Fruit fly (Drosophila melanogaster) whole organism, embryonic: ENCODE results near the gene Gr93a.
A peak's percentile ranks its signal among the peaks of the same experiment; 100 is the strongest.

Source experiments
- ATbp ChIP-seq: fragments of 200-800 bp; sonication (Bioruptor generic); optimal IDR thresholded peaks from 2 replicates; lab custom pipeline; 2017; ENCODE audit warnings: missing biosample characterization, mild to moderate bottlenecking, missing genetic modification characterization, missing genetic modification reagents
- Asciz ChIP-seq: fragments of 200-800 bp; sonication (Bioruptor generic); optimal IDR thresholded peaks from 2 replicates; lab custom pipeline; 2017; ENCODE audit warnings: missing biosample characterization, mild to moderate bottlenecking, missing genetic modification characterization, missing genetic modification reagents
- Atf3 ChIP-seq: fragments of 200-800 bp; sonication (Bioruptor generic); optimal IDR thresholded peaks from 3 replicates; lab custom pipeline; 2016; ENCODE audit warnings: missing biosample characterization, missing genetic modification characterization
- Blimp-1 ChIP-seq: fragments of 200-800 bp; sonication (Bioruptor generic); optimal IDR thresholded peaks from 3 replicates; lab custom pipeline; 2018; ENCODE audit warnings: missing biosample characterization, missing genetic modification characterization, mild to moderate bottlenecking, moderate library complexity, missing genetic modification reagents
- Bteb2 ChIP-seq: fragments of 200-800 bp; sonication (Bioruptor generic); optimal IDR thresholded peaks from 2 replicates; lab custom pipeline; 2016; ENCODE audit warnings: missing biosample characterization, missing genetic modification characterization
- CG11398 ChIP-seq: fragments of 200-800 bp; sonication (Bioruptor generic); optimal IDR thresholded peaks from 2 replicates; lab custom pipeline; 2016; ENCODE audit warnings: missing biosample characterization, missing genetic modification characterization
- CG1233 ChIP-seq: fragments of 200-800 bp; sonication (Bioruptor generic); optimal IDR thresholded peaks from 4 replicates; lab custom pipeline; 2018; ENCODE audit warnings: missing biosample characterization, mild to moderate bottlenecking, missing genetic modification characterization
- CG13296 ChIP-seq: fragments of 200-800 bp; sonication (Bioruptor generic); optimal IDR thresholded peaks from 3 replicates; lab custom pipeline; 2018; ENCODE audit warnings: missing biosample characterization, mild to moderate bottlenecking, missing genetic modification characterization
- CG15696 ChIP-seq: fragments of 200-800 bp; sonication (Bioruptor generic); optimal IDR thresholded peaks from 2 replicates; lab custom pipeline; 2019; ENCODE audit warnings: missing biosample characterization, mild to moderate bottlenecking, missing genetic modification characterization, moderate library complexity
- CG2202 ChIP-seq: fragments of 200-800 bp; sonication (Bioruptor generic); optimal IDR thresholded peaks from 2 replicates; lab custom pipeline; 2018; ENCODE audit warnings: missing biosample characterization, mild to moderate bottlenecking, missing genetic modification characterization
- CG30020 ChIP-seq: fragments of 200-800 bp; optimal IDR thresholded peaks from 2 replicates; lab custom pipeline; 2019; ENCODE audit warnings: missing biosample characterization, mild to moderate bottlenecking, missing genetic modification characterization, moderate library complexity
- CG31441 ChIP-seq: fragments of 200-800 bp; sonication (Bioruptor generic); IDR thresholded peaks from 2 replicates; pipeline ENCODE4 v1.3.6; 2022; ENCODE audit warnings: missing biosample characterization, missing genetic modification characterization
- CG6175 ChIP-seq: fragments of 200-800 bp; sonication (Bioruptor generic); IDR thresholded peaks from 3 replicates; pipeline ENCODE4 v1.3.6; 2022; ENCODE audit warnings: missing biosample characterization, missing genetic modification characterization
- CG6654 ChIP-seq: fragments of 200-800 bp; sonication (Bioruptor generic); optimal IDR thresholded peaks from 2 replicates; lab custom pipeline; 2017; ENCODE audit warnings: missing biosample characterization, mild to moderate bottlenecking, missing genetic modification characterization
- CG7556 ChIP-seq: fragments of 200-800 bp; sonication (Bioruptor generic); optimal IDR thresholded peaks from 2 replicates; lab custom pipeline; 2017; ENCODE audit warnings: missing biosample characterization, mild to moderate bottlenecking, missing genetic modification characterization
- CHES-1-like ChIP-seq: fragments of 200-800 bp; sonication (Bioruptor generic); optimal IDR thresholded peaks from 2 replicates; lab custom pipeline; 2016; ENCODE audit warnings: missing biosample characterization, missing genetic modification characterization
- D ChIP-seq, 2 experiments: fragments of 200-800 bp in 1 of 2; fragments of >200 bp in 1 of 2; sonication (Bioruptor generic) in 1 of 2; optimal IDR thresholded peaks; 2 replicates in 1 of 2; 3 replicates in 1 of 2; lab custom pipeline; 2017; ENCODE audit warnings: mild to moderate bottlenecking in 1 of 2, missing biosample characterization in 1 of 2, missing genetic modification characterization in 1 of 2, missing genetic modification reagents in 1 of 2
- D19A ChIP-seq: fragments of 200-800 bp; optimal IDR thresholded peaks from 3 replicates; lab custom pipeline; 2019; ENCODE audit warnings: missing biosample characterization, mild to moderate bottlenecking, missing genetic modification characterization, moderate library complexity
- Dip3 ChIP-seq: fragments of 200-800 bp; sonication (Bioruptor generic); optimal IDR thresholded peaks from 3 replicates; lab custom pipeline; 2016; ENCODE audit warnings: missing biosample characterization, missing genetic modification characterization
- Fer2 ChIP-seq: fragments of 200-800 bp; sonication (Bioruptor generic); optimal IDR thresholded peaks from 2 replicates; lab custom pipeline; 2018; ENCODE audit warnings: missing biosample characterization, mild to moderate bottlenecking, missing genetic modification characterization, moderate library complexity
- HLH4C ChIP-seq: fragments of 200-800 bp; sonication (Bioruptor generic); IDR thresholded peaks from 3 replicates; pipeline ENCODE4 v1.3.6; 2022; ENCODE audit warnings: missing biosample characterization, missing genetic modification characterization; ENCODE audit not compliant: partially characterized antibody
- HmgD ChIP-seq: fragments of 200-800 bp; sonication (Bioruptor generic); optimal IDR thresholded peaks from 3 replicates; lab custom pipeline; 2016; ENCODE audit warnings: missing biosample characterization, missing genetic modification characterization
- Hmr ChIP-seq: fragments of 200-800 bp; sonication (Bioruptor generic); optimal IDR thresholded peaks from 3 replicates; lab custom pipeline; 2017; ENCODE audit warnings: mild to moderate bottlenecking, missing biosample characterization, missing genetic modification reagents, missing genetic modification characterization
- Kr ChIP-seq: fragments of 200-800 bp; sonication (Bioruptor generic); optimal IDR thresholded peaks from 2 replicates; lab custom pipeline; 2017; ENCODE audit warnings: missing biosample characterization, mild to moderate bottlenecking, missing genetic modification characterization
- MTF-1 ChIP-seq: fragments of 200-800 bp; sonication (Bioruptor generic); optimal IDR thresholded peaks from 2 replicates; lab custom pipeline; 2018; ENCODE audit warnings: missing biosample characterization, mild to moderate bottlenecking, missing genetic modification characterization, borderline replicate concordance
- Spps ChIP-seq: fragments of 200-800 bp; sonication (Bioruptor generic); optimal IDR thresholded peaks from 2 replicates; lab custom pipeline; 2018; ENCODE audit warnings: missing biosample characterization, mild to moderate bottlenecking, missing genetic modification characterization
- ase ChIP-seq: fragments of 200-800 bp; sonication (Bioruptor generic); IDR thresholded peaks from 3 replicates; pipeline ENCODE4 v1.3.6; 2022; ENCODE audit warnings: missing biosample characterization, missing genetic modification characterization
- bcd ChIP-seq: fragments of 200-800 bp; sonication (Bioruptor generic); optimal IDR thresholded peaks from 2 replicates; lab custom pipeline; 2017; ENCODE audit warnings: missing biosample characterization, mild to moderate bottlenecking, missing genetic modification characterization
- bsh ChIP-seq, 2 experiments: fragments of 200-800 bp; sonication (Bioruptor generic); optimal IDR thresholded peaks; 2 replicates each; lab custom pipeline; 2017 to 2018; ENCODE audit warnings: mild to moderate bottlenecking in 2 of 2, missing biosample characterization in 2 of 2, missing genetic modification characterization in 2 of 2, moderate library complexity in 1 of 2
- chinmo ChIP-seq: fragments of 200-800 bp; sonication (Bioruptor generic); IDR thresholded peaks from 4 replicates; pipeline ENCODE4 v1.3.6; 2022; ENCODE audit warnings: missing biosample characterization, missing genetic modification characterization; ENCODE audit not compliant: partially characterized antibody
- crol ChIP-seq: fragments of 200-800 bp; sonication (Bioruptor generic); IDR thresholded peaks from 2 replicates; pipeline ENCODE4 v1.3.6; 2022; ENCODE audit warnings: missing biosample characterization, missing genetic modification characterization
- dati ChIP-seq: fragments of 200-800 bp; sonication (Bioruptor generic); IDR thresholded peaks from 2 replicates; pipeline ENCODE4 v1.3.6; 2022; ENCODE audit warnings: missing biosample characterization, missing genetic modification characterization
- emc ChIP-seq: fragments of 200-800 bp; sonication (Bioruptor generic); optimal IDR thresholded peaks from 2 replicates; lab custom pipeline; 2016; ENCODE audit warnings: missing biosample characterization, missing genetic modification characterization
- en ChIP-seq: fragments of 200-800 bp; sonication (Bioruptor generic); optimal IDR thresholded peaks from 2 replicates; lab custom pipeline; 2016; ENCODE audit warnings: missing biosample characterization, missing genetic modification characterization
- eve ChIP-seq, 2 experiments: fragments of >200 bp; optimal IDR thresholded peaks; 2 replicates each; lab custom pipeline; 2017; ENCODE audit warnings: missing biosample characterization in 2 of 2, missing genetic modification characterization in 2 of 2
- fd64A ChIP-seq: fragments of 200-800 bp; sonication (Bioruptor generic); optimal IDR thresholded peaks from 3 replicates; lab custom pipeline; 2018; ENCODE audit warnings: missing biosample characterization, mild to moderate bottlenecking, missing genetic modification characterization
- gem ChIP-seq: fragments of 200-800 bp; sonication (Bioruptor generic); optimal IDR thresholded peaks from 2 replicates; lab custom pipeline; 2019; ENCODE audit warnings: missing biosample characterization, mild to moderate bottlenecking, missing genetic modification characterization, moderate library complexity
- kni ChIP-seq: fragments of 200-800 bp; sonication (Bioruptor generic); optimal IDR thresholded peaks from 3 replicates; lab custom pipeline; 2017; ENCODE audit warnings: mild to moderate bottlenecking, missing biosample characterization, missing genetic modification reagents, missing genetic modification characterization
- mld ChIP-seq: fragments of 200-800 bp; sonication (Bioruptor generic); IDR thresholded peaks from 3 replicates; pipeline ENCODE4 v1.3.6; 2022; ENCODE audit warnings: missing biosample characterization, missing genetic modification characterization; ENCODE audit not compliant: partially characterized antibody
- nom ChIP-seq: fragments of 200-800 bp; sonication (Bioruptor generic); optimal IDR thresholded peaks from 2 replicates; lab custom pipeline; 2017; ENCODE audit warnings: missing biosample characterization, missing genetic modification characterization, mild to moderate bottlenecking, moderate library complexity, missing genetic modification reagents
- oc ChIP-seq: fragments of 200-800 bp; sonication (Bioruptor generic); optimal IDR thresholded peaks from 2 replicates; lab custom pipeline; 2018; ENCODE audit warnings: missing biosample characterization, mild to moderate bottlenecking, missing genetic modification characterization, moderate library complexity
- sens ChIP-seq: fragments of 200-800 bp; sonication (Bioruptor generic); peaks from one replicate; lab custom pipeline; 2016; ENCODE audit warnings: missing biosample characterization, missing genetic modification characterization
- slou ChIP-seq: fragments of 200-800 bp; sonication (Bioruptor generic); optimal IDR thresholded peaks from 3 replicates; lab custom pipeline; 2016; ENCODE audit warnings: missing biosample characterization, missing genetic modification characterization
- sug ChIP-seq: fragments of 200-800 bp; optimal IDR thresholded peaks from 2 replicates; lab custom pipeline; 2019; ENCODE audit warnings: missing biosample characterization, mild to moderate bottlenecking, missing genetic modification characterization, moderate library complexity
- ttk ChIP-seq: fragments of 200-800 bp; sonication (Bioruptor generic); IDR thresholded peaks from 2 replicates; pipeline ENCODE4 v2.1.2; 2022; ENCODE audit warnings: missing biosample characterization, missing genetic modification characterization
- tup ChIP-seq: fragments of 200-800 bp; sonication (Bioruptor generic); optimal IDR thresholded peaks from 2 replicates; lab custom pipeline; 2016; ENCODE audit warnings: missing biosample characterization, mild to moderate bottlenecking, missing genetic modification characterization, moderate library complexity
- tx ChIP-seq: fragments of 200-800 bp; sonication (Bioruptor generic); optimal IDR thresholded peaks from 2 replicates; lab custom pipeline; 2016; ENCODE audit warnings: missing biosample characterization, missing genetic modification characterization
- zen ChIP-seq: fragments of 200-800 bp; sonication (Bioruptor generic); optimal IDR thresholded peaks from 3 replicates; lab custom pipeline; 2018; ENCODE audit warnings: missing biosample characterization, mild to moderate bottlenecking, missing genetic modification characterization, moderate library complexity

Gene Gr93a

DNA sequence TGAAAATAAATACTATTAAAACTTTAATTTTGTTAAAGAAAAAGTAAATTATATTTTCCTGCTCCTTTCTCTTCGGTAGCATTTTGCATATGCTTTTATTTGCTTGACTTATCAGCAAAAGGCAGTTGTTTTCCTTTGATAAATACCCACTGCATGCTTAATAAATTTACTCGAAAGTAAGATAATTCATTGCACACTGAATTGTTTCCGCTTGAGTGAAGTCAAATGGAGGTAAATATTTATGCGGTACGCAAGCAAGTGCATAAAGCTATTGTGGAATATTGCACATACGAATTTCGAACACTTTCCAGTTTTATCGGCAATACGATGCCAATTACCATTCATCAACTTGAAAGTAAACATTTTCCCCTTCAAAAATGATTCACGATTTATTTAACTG is 9.2 kb upstream of the Gr93a start:
- TF ChIP-seq Kr (GFP tag; lab: Kevin White, UChicago) (no peak), ATbp (GFP tag; lab: Kevin White, UChicago) (peak; percentile 1), CG15696 (peak; percentile 6), slou (GFP tag; lab: Kevin White, UChicago) (no peak), Asciz (GFP tag; lab: Kevin White, UChicago) (peak; percentile 13), fd64A (GFP tag; lab: Kevin White, UChicago) (peak; percentile 27), Fer2 (tag; lab: Kevin White, UChicago) (no peak), CG6654 (GFP tag; lab: Kevin White, UChicago) (no peak), CG2202 (tag; lab: Kevin White, UChicago) (peak; percentile 25), sug (no peak), D (optimal IDR thresholded peaks at IDR 0.05; lab: Kevin White, UChicago) (no peak), D (GFP tag; optimal IDR thresholded peaks at IDR 0.05; lab: Kevin White, UChicago) (peak; percentile 1), HmgD (no peak), nom (GFP tag; lab: Kevin White, UChicago) (peak; percentile 65), bsh (GFP tag; optimal IDR thresholded peaks at IDR 0.05; lab: Kevin White, UChicago) (peak in 1 of 2 experiments; percentile 27), Blimp-1 (GFP tag; lab: Kevin White, UChicago) (peak; percentile 34), tup (GFP tag; lab: Kevin White, UChicago) (no peak), CG30020 (tag; lab: Kevin White, UChicago) (no peak), eve (GFP tag; optimal IDR thresholded peaks at IDR 0.05; lab: Kevin White, UChicago) (no peak), Bteb2 (GFP tag; lab: Kevin White, UChicago) (no peak), ttk (no peak), CG1233 (peak; percentile 12), dati (GFP tag; lab: Robert Waterston, UW) (no peak), sens (GFP tag; lab: Kevin White, UChicago) (peak; percentile 63)

DNA sequence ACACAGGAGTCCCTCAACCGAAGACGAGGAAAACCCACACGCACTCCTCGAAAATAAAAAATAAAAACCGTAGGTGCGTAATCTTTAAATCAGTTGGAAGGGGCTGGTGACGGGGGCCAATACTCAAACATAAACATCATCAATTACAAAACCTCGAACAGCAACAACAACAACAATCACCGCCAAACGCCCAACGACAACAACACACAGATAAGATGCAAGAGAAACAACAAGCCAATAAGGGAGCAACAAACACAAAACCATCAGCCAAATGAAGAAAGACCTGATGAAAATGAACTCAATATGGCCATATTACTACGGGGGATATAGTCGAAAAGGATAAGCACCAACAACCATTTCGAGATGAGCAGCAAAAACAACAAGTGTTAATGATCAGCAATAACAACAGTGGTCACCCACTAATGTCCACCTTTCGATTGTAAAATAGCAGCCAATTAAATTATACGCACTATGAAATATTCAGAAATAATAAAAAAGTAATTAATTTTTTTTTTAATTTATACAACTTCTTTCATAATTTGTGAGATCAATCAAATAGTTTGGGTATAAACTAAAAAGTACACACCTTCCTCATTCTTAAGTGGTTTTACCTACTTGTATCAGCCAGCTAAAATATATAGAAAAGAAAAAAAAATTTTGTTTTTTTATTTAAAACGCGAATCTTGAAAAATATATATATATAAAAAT is 8.4 kb upstream of the Gr93a start:
- peak; percentile 45 for TF ChIP-seq CG7556
- no peak for TF ChIP-seq Atf3 (GFP tag; lab: Kevin White, UChicago)
- TF ChIP-seq CG31441 (GFP tag; lab: Robert Waterston, UW): peak; percentile 73
- TF ChIP-seq bsh (GFP tag; optimal IDR thresholded peaks at IDR 0.05; lab: Kevin White, UChicago): peak in 1 of 2 experiments; percentile 8
- no peak for TF ChIP-seq dati (GFP tag; lab: Robert Waterston, UW)
- TF ChIP-seq kni (GFP tag; lab: Kevin White, UChicago): peak; percentile 51
- TF ChIP-seq tx (GFP tag; lab: Kevin White, UChicago): no peak
- TF ChIP-seq ase: no peak
- no peak for TF ChIP-seq MTF-1
- TF ChIP-seq emc (GFP tag; lab: Kevin White, UChicago): no peak
- no peak for TF ChIP-seq CG11398 (GFP tag; lab: Kevin White, UChicago)
- TF ChIP-seq oc (tag; lab: Kevin White, UChicago): no peak
- TF ChIP-seq CHES-1-like (GFP tag; lab: Kevin White, UChicago): no peak
- TF ChIP-seq CG6175 (GFP tag; lab: Robert Waterston, UW): no peak
- no peak for TF ChIP-seq Dip3
- peak; percentile 29 for TF ChIP-seq CG13296
- peak; percentile 60 for TF ChIP-seq D19A (tag; lab: Kevin White, UChicago)
- TF ChIP-seq bcd (GFP tag; lab: Kevin White, UChicago): peak; percentile 33
- TF ChIP-seq gem (tag; lab: Kevin White, UChicago): peak; percentile 65
- no peak for TF ChIP-seq Spps (tag; lab: Kevin White, UChicago)
- no peak for TF ChIP-seq crol (GFP tag; lab: Robert Waterston, UW)
- TF ChIP-seq chinmo: no peak
- TF ChIP-seq en: no peak
- no peak for TF ChIP-seq mld
- TF ChIP-seq Hmr (GFP tag; lab: Kevin White, UChicago): peak; percentile 2
- peak; percentile 30 for TF ChIP-seq zen (tag; lab: Kevin White, UChicago)
- no peak for TF ChIP-seq HLH4C (GFP tag; lab: Robert Waterston, UW)
